Fruit fly (Drosophila melanogaster) whole organism, wandering third instar larva: ENCODE data around the gene Ser.

ENCODE experiments used
- Abd-B ChIP-seq: fragments of >200 bp; optimal IDR thresholded peaks from 2 replicates; lab custom pipeline; 2017; ENCODE audit warnings: missing biosample characterization, missing genetic modification characterization
- CG32264 ChIP-seq: fragments of 200-800 bp; sonication (Bioruptor generic); optimal IDR thresholded peaks from 2 replicates; lab custom pipeline; 2016; ENCODE audit warnings: missing biosample characterization, missing genetic modification characterization
- CG9705 ChIP-seq: fragments of 200-800 bp; sonication (Bioruptor generic); optimal IDR thresholded peaks from 2 replicates; lab custom pipeline; 2018; ENCODE audit warnings: missing biosample characterization, mild to moderate bottlenecking, missing genetic modification characterization
- CrebA ChIP-seq: fragments of 200-800 bp; sonication (Bioruptor generic); optimal IDR thresholded peaks from 2 replicates; lab custom pipeline; 2016; ENCODE audit warnings: missing biosample characterization, mild to moderate bottlenecking, missing genetic modification characterization, borderline replicate concordance
- Dfd ChIP-seq: fragments of >200 bp; optimal IDR thresholded peaks from 2 replicates; lab custom pipeline; 2017; ENCODE audit warnings: missing biosample characterization, missing genetic modification characterization
- Dif ChIP-seq: fragments of 200-275, 200-300 bp; sonication (Bioruptor generic); optimal IDR thresholded peaks from 2 replicates; lab custom pipeline; 2018; ENCODE audit warnings: missing biosample characterization, missing genetic modification characterization; ENCODE audit not compliant: partially characterized antibody
- GATAd ChIP-seq: sonication (Bioruptor generic); optimal IDR thresholded peaks from 2 replicates; lab custom pipeline; 2016; ENCODE audit warnings: missing biosample characterization, missing genetic modification characterization
- HLH106 ChIP-seq: fragments of 200-800 bp; optimal IDR thresholded peaks from 3 replicates; lab custom pipeline; 2019; ENCODE audit warnings: missing biosample characterization, mild to moderate bottlenecking, missing genetic modification characterization, moderate library complexity
- Hr78 ChIP-seq: fragments of >200 bp; optimal IDR thresholded peaks from 2 replicates; lab custom pipeline; 2017; ENCODE audit warnings: missing biosample characterization, missing genetic modification characterization
- Hr83 ChIP-seq: fragments of 200-300 bp; sonication (Bioruptor generic); optimal IDR thresholded peaks from 2 replicates; lab custom pipeline; 2016; ENCODE audit warnings: missing biosample characterization, mild to moderate bottlenecking, missing genetic modification characterization, moderate library complexity; ENCODE audit not compliant: poor library complexity, severe bottlenecking
- Jra ChIP-seq: sonication (Bioruptor generic); optimal IDR thresholded peaks from 2 replicates; lab custom pipeline; 2016; ENCODE audit warnings: missing biosample characterization, missing genetic modification characterization
- Myc ChIP-seq: fragments of >200 bp; optimal IDR thresholded peaks from 2 replicates; lab custom pipeline; 2017
- N ChIP-seq: fragments of >200 bp; optimal IDR thresholded peaks from 2 replicates; lab custom pipeline; 2018; ENCODE audit warnings: missing biosample characterization, missing external identifiers, missing genetic modification characterization
- OdsH ChIP-seq: fragments of 200-800 bp; sonication (Bioruptor generic); optimal IDR thresholded peaks from 2 replicates; lab custom pipeline; 2016; ENCODE audit warnings: missing biosample characterization, mild to moderate bottlenecking, missing genetic modification characterization
- Rel ChIP-seq, 2 experiments: fragments of 200-800 bp; sonication (Bioruptor generic) in 1 of 2; optimal IDR thresholded peaks; 2 replicates in 1 of 2; 3 replicates in 1 of 2; lab custom pipeline; 2016 to 2019; ENCODE audit warnings: mild to moderate bottlenecking in 2 of 2, missing biosample characterization in 2 of 2, missing genetic modification characterization in 2 of 2, moderate library complexity in 1 of 2
- Sp1 ChIP-seq: fragments of 200-800 bp; sonication (Bioruptor generic); optimal IDR thresholded peaks from 3 replicates; lab custom pipeline; 2019; ENCODE audit warnings: missing biosample characterization, mild to moderate bottlenecking, missing genetic modification characterization, moderate library complexity
- Vsx2 ChIP-seq: fragments of 200-300, 225-300 bp; sonication (Bioruptor generic); optimal IDR thresholded peaks from 2 replicates; lab custom pipeline; 2018; ENCODE audit warnings: missing biosample characterization, missing genetic modification characterization; ENCODE audit not compliant: partially characterized antibody
- br ChIP-seq: fragments of 200-800 bp; sonication (Bioruptor generic); optimal IDR thresholded peaks from 2 replicates; lab custom pipeline; 2016; ENCODE audit warnings: missing biosample characterization, missing genetic modification characterization
- brk ChIP-seq: fragments of 200-800 bp; sonication (Bioruptor generic); optimal IDR thresholded peaks from 2 replicates; lab custom pipeline; 2016; ENCODE audit warnings: missing biosample characterization, mild to moderate bottlenecking, missing genetic modification characterization
- dl ChIP-seq, 2 experiments: fragments of 175-275, 200-275 bp in 1 of 2; fragments of 200-275 bp in 1 of 2; sonication (Bioruptor generic); optimal IDR thresholded peaks; lab custom pipeline; 2018; ENCODE audit warnings: mild to moderate bottlenecking in 2 of 2, missing biosample characterization in 2 of 2, missing genetic modification characterization in 2 of 2, moderate library complexity in 2 of 2; ENCODE audit not compliant: partially characterized antibody in 2 of 2, insufficient read depth in 1 of 2
- dmrt93B ChIP-seq: fragments of 200-800 bp; sonication (Bioruptor generic); optimal IDR thresholded peaks from 2 replicates; lab custom pipeline; 2018; ENCODE audit warnings: missing biosample characterization, mild to moderate bottlenecking, missing genetic modification characterization
- dsf ChIP-seq: sonication (Bioruptor generic); optimal IDR thresholded peaks from 2 replicates; lab custom pipeline; 2016; ENCODE audit warnings: missing biosample characterization, missing genetic modification characterization, borderline replicate concordance
- foxo ChIP-seq, 2 experiments: fragments of 200-800 bp; sonication (Bioruptor generic); optimal IDR thresholded peaks; 2 replicates in 1 of 2; 3 replicates in 1 of 2; lab custom pipeline; 2016 to 2017; ENCODE audit warnings: missing biosample characterization in 2 of 2, missing genetic modification characterization in 2 of 2
- fru ChIP-seq: fragments of 200-800 bp; sonication (Bioruptor generic); optimal IDR thresholded peaks from 3 replicates; lab custom pipeline; 2016; ENCODE audit warnings: missing biosample characterization, mild to moderate bottlenecking, missing genetic modification characterization
- h ChIP-seq: fragments of 200-800 bp; sonication (Bioruptor generic); optimal IDR thresholded peaks from 3 replicates; lab custom pipeline; 2016; ENCODE audit warnings: missing biosample characterization, mild to moderate bottlenecking, missing genetic modification characterization
- psq ChIP-seq: fragments of 200-800 bp; sonication (Bioruptor generic); optimal IDR thresholded peaks from 3 replicates; lab custom pipeline; 2017; ENCODE audit warnings: missing biosample characterization, mild to moderate bottlenecking, missing genetic modification characterization, moderate library complexity
- rgr ChIP-seq: fragments of 200-800 bp; sonication (Bioruptor generic); optimal IDR thresholded peaks from 3 replicates; lab custom pipeline; 2016; ENCODE audit warnings: missing biosample characterization, mild to moderate bottlenecking, missing genetic modification characterization
- sage ChIP-seq: fragments of 200-800 bp; sonication (Bioruptor generic); optimal IDR thresholded peaks from 2 replicates; lab custom pipeline; 2016; ENCODE audit warnings: missing biosample characterization, mild to moderate bottlenecking, missing genetic modification characterization
- sv ChIP-seq: fragments of 200-800 bp; sonication (Bioruptor generic); optimal IDR thresholded peaks from 3 replicates; lab custom pipeline; 2016; ENCODE audit warnings: missing biosample characterization, missing genetic modification characterization
- tai ChIP-seq: sonication (Bioruptor generic); optimal IDR thresholded peaks from 2 replicates; lab custom pipeline; 2016; ENCODE audit warnings: missing biosample characterization, missing genetic modification characterization
- woc ChIP-seq: sonication (Bioruptor generic); optimal IDR thresholded peaks from 2 replicates; lab custom pipeline; 2016; ENCODE audit warnings: missing biosample characterization, mild to moderate bottlenecking, missing genetic modification characterization

Gene Ser

DNA sequence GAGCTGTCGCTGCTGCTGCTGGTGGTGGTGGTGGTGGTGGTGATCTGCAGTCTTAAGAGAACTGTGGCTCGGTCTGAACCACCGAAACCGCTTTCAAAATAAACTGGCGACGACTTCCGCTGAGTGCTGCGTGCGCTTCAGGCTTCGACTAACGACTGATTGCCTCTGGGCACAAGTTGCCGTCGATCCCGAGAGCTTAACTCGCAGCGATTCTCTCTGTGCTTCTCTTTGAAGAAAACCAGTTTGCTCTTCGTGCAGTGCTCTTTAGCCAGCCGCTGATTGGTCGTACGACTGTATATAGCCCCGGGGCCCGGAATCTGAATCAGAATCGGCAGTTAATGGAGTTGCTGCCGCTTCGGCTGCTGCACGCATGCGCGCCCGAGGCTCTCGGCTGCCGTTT lies at the start of gene Ser:
Gene Ser (minus strand): TSS at position 162 of the 400 bp plus-strand sequence.
- TF ChIP-seq h (GFP tag; lab: Kevin White, UChicago), result peak; percentile 4
- TF ChIP-seq tai, result no peak
- no peak for TF ChIP-seq brk (GFP tag; lab: Kevin White, UChicago)
- no peak for TF ChIP-seq Rel (GFP tag; optimal IDR thresholded peaks at IDR 0.05; lab: Kevin White, UChicago)
- no peak for TF ChIP-seq Rel (tag; optimal IDR thresholded peaks at IDR 0.05; lab: Kevin White, UChicago)
- TF ChIP-seq sage (GFP tag; lab: Kevin White, UChicago), result no peak
- peak; percentile 65 to 68 for TF ChIP-seq dl (GFP tag; optimal IDR thresholded peaks at IDR 0.05; lab: Kevin White, UChicago; ENCODE audit: insufficient read depth in 1 of 2, partially characterized antibody in 2 of 2)
- TF ChIP-seq fru (GFP tag; lab: Kevin White, UChicago), result peak; percentile 34
- TF ChIP-seq Dfd (GFP tag; lab: Kevin White, UChicago), result peak; percentile 19
- TF ChIP-seq Dif, result peak; percentile 66
- TF ChIP-seq dmrt93B, result no peak
- TF ChIP-seq CG32264 (GFP tag; lab: Kevin White, UChicago), result no peak
- no peak for TF ChIP-seq rgr (GFP tag; lab: Kevin White, UChicago)
- TF ChIP-seq Abd-B (GFP tag; lab: Kevin White, UChicago), result no peak
- no peak for TF ChIP-seq Sp1 (GFP tag; lab: Kevin White, UChicago)
- no peak for TF ChIP-seq HLH106 (tag; lab: Kevin White, UChicago)
- peak; percentile 5 for TF ChIP-seq psq (GFP tag; lab: Kevin White, UChicago)
- TF ChIP-seq N, result no peak
- peak; percentile 24 for TF ChIP-seq OdsH (GFP tag; lab: Kevin White, UChicago)
- no peak for TF ChIP-seq Myc (lab: Kevin White, UChicago)
- TF ChIP-seq Vsx2 (GFP tag; lab: Kevin White, UChicago), result no peak
- TF ChIP-seq Hr83 (GFP tag; lab: Kevin White, UChicago), result peak; percentile 17
- no peak for TF ChIP-seq woc
- TF ChIP-seq CrebA, result no peak
- TF ChIP-seq br (GFP tag; lab: Kevin White, UChicago), result peak; percentile 4
- no peak for TF ChIP-seq CG9705 (GFP tag; lab: Kevin White, UChicago)
- TF ChIP-seq Jra (GFP tag; lab: Kevin White, UChicago), result no peak
- TF ChIP-seq sv (GFP tag; lab: Kevin White, UChicago), result no peak

DNA sequence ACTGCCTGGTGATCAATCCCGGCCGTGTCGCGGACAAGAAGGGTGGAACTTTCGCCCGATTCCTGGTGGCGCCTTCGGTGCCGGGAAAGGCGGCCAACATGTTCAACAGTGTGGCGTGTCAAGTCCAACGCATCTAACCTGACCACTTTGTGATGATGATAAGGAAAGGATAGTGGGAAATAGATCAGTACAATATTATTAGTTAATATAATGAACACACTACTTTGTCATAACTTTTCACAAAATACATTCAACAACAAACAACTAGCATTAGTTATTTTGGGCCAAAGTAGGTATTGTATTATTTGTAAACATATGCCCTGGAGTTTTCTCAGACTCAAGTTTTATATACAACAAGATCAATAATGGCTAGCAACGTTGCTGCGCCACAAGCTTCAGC lies 46.9 kb upstream of the Ser start, which contains the start of gene CG17991:
Gene CG17991 (plus strand): TSS at position 301 of the 400 bp plus-strand sequence.
- TF ChIP-seq Hr78 (GFP tag; lab: Kevin White, UChicago) (no peak), tai (no peak), sv (GFP tag; lab: Kevin White, UChicago) (no peak), brk (GFP tag; lab: Kevin White, UChicago) (no peak), Myc (lab: Kevin White, UChicago) (no peak), foxo (GFP tag; optimal IDR thresholded peaks at IDR 0.05; lab: Kevin White, UChicago) (no peak), sage (GFP tag; lab: Kevin White, UChicago) (no peak), woc (no peak), CG9705 (GFP tag; lab: Kevin White, UChicago) (no peak), psq (GFP tag; lab: Kevin White, UChicago) (no peak), dsf (GFP tag; lab: Kevin White, UChicago) (no peak), N (no peak), br (GFP tag; lab: Kevin White, UChicago) (no peak), GATAd (GFP tag; lab: Kevin White, UChicago) (no peak), dmrt93B (no peak)

DNA sequence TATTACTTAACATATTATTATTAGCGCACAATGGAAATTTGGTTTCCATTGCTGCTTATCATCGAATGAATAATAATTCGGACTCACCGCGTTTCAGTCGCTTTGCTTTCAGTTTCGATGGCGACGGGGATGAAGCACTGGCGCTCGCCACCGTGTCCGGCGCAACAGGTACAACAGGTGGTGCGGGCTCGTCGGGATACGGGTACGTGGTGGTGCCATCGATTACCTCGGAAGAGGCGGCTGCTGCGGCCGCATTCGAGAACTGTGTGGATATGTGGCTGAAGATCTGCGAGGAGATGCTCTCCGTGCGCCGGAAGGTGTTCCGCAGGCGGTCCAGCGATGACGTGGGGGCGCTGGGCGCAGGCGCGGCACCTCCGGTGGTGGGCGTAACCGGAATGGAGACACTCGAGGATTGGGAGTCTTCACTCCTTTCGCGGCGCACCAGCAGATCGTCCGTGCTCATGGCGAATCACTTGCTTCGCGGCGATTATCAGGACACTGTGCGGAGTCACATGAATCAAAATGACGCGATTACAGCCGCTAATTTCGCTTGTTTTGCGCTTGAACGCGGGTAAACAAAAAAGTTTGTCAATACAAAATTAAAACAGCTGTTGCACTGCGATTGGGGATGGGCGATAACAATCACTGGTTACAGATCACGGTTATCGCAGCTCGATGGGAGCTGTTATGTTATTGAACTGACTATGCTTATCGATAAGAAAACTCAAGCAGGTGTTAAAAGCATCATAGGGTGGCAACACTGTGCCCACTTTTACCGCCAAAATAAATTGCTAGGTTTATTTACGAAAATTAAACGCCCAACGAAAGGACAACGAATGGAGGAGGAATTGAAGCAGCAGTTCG lies 44.6 kb upstream of the Ser start, which contains the start of the genes CG31064 and PolA2:
Gene CG31064 (minus strand): TSS at position 648 of the 864 bp plus-strand sequence.
Gene PolA2 (plus strand): TSS at position 726 of the 864 bp plus-strand sequence.
- peak; percentile 4 for TF ChIP-seq Hr83 (GFP tag; lab: Kevin White, UChicago)
- no peak for TF ChIP-seq Dfd (GFP tag; lab: Kevin White, UChicago)
